Worm (Caenorhabditis elegans) whole organism, L4 larva: ENCODE measurements around the gene ostb-1.

Source experiments
- F10B5.3 ChIP-seq: sonication (generic microtip); optimal IDR thresholded peaks from 2 replicates; lab custom pipeline; 2016; ENCODE audit warnings: mild to moderate bottlenecking, missing genetic modification characterization, missing compliant biosample characterization
- F37D6.2 ChIP-seq: sonication (generic microtip); optimal IDR thresholded peaks from 2 replicates; lab custom pipeline; 2016; ENCODE audit warnings: mild to moderate bottlenecking, missing genetic modification characterization, missing compliant biosample characterization
- F49E8.2 ChIP-seq: sonication (generic microtip); optimal IDR thresholded peaks from 2 replicates; lab custom pipeline; 2016; ENCODE audit warnings: missing compliant biosample characterization, mild to moderate bottlenecking, missing genetic modification characterization, borderline replicate concordance
- T20F7.1 ChIP-seq: fragments of 200-800 bp; sonication (Bioruptor generic); optimal IDR thresholded peaks from 2 replicates; lab custom pipeline; 2018; ENCODE audit warnings: mild to moderate bottlenecking, missing genetic modification characterization, missing compliant biosample characterization
- T26A8.4 ChIP-seq: fragments of 200-800 bp; sonication (Bioruptor generic); IDR thresholded peaks from 2 replicates; pipeline ENCODE4 v1.3.6; 2022; ENCODE audit warnings: missing genetic modification characterization, missing compliant biosample characterization
- Y105C5A.15 ChIP-seq: fragments of 200-800 bp; sonication (Bioruptor generic); IDR thresholded peaks from 2 replicates; pipeline ENCODE4 v1.3.6; 2022; ENCODE audit warnings: missing genetic modification characterization, missing compliant biosample characterization
- Y75B8A.6 ChIP-seq: fragments of 200-800 bp; sonication (Bioruptor generic); IDR thresholded peaks from 2 replicates; pipeline ENCODE4 v1.3.6; 2022; ENCODE audit warnings: missing genetic modification reagents, missing genetic modification characterization, missing compliant biosample characterization
- ZK546.5 ChIP-seq, 2 experiments: sonication (generic microtip); optimal IDR thresholded peaks; 2 replicates each; lab custom pipeline; 2017; ENCODE audit warnings: missing biosample characterization in 2 of 2, missing genetic modification characterization in 2 of 2
- aha-1 ChIP-seq: fragments of 150-350 bp; peaks from one replicate; lab custom pipeline; 2014; ENCODE audit warnings: missing biosample characterization, missing genetic modification characterization
- aly-2 ChIP-seq: sonication (generic microtip); optimal IDR thresholded peaks from 2 replicates; lab custom pipeline; 2018; ENCODE audit warnings: missing biosample characterization, missing genetic modification characterization
- arid-1 ChIP-seq: fragments of 200-800 bp; sonication (Bioruptor generic); conservative IDR thresholded peaks from 2 replicates; pipeline ENCODE4 v1.3.6; 2022; ENCODE audit warnings: missing genetic modification reagents, missing genetic modification characterization, missing compliant biosample characterization
- ceh-32 ChIP-seq: sonication (generic microtip); optimal IDR thresholded peaks from 2 replicates; lab custom pipeline; 2016; ENCODE audit warnings: mild to moderate bottlenecking, missing genetic modification characterization, missing compliant biosample characterization; ENCODE audit not compliant: poor library complexity
- ceh-44 ChIP-seq: fragments of 200-800 bp; sonication (Bioruptor generic); IDR thresholded peaks from 2 replicates; pipeline ENCODE4 v1.3.6; 2022; ENCODE audit warnings: missing genetic modification reagents, missing genetic modification characterization, missing compliant biosample characterization
- ceh-62 ChIP-seq: sonication (generic microtip); optimal IDR thresholded peaks from 2 replicates; lab custom pipeline; 2017; ENCODE audit warnings: missing biosample characterization, missing genetic modification characterization
- ces-1 ChIP-seq: fragments of 150-350 bp; sonication (generic microtip); optimal IDR thresholded peaks from 4 replicates; lab custom pipeline; 2014; ENCODE audit warnings: missing biosample characterization, missing genetic modification reagents, missing genetic modification characterization
- ctbp-1 ChIP-seq: fragments of 200-800 bp; sonication (Bioruptor generic); IDR thresholded peaks from 2 replicates; pipeline ENCODE4 v1.3.6; 2022; ENCODE audit warnings: missing genetic modification reagents, missing genetic modification characterization, missing compliant biosample characterization
- daf-12 ChIP-seq: fragments of 150-350 bp; optimal IDR thresholded peaks from 2 replicates; lab custom pipeline; 2014; ENCODE audit warnings: missing biosample characterization, missing genetic modification reagents, missing genetic modification characterization
- daf-16 ChIP-seq, 3 experiments: sonication (generic microtip); optimal IDR thresholded peaks; 2 replicates each; lab custom pipeline; 2016 to 2017; ENCODE audit warnings: missing genetic modification characterization in 3 of 3, missing genetic modification reagents in 3 of 3, mild to moderate bottlenecking in 2 of 3, missing compliant biosample characterization in 2 of 3, missing biosample characterization in 1 of 3, moderate library complexity in 1 of 3
- dpl-1 ChIP-seq: fragments of 150-350 bp; optimal IDR thresholded peaks from 2 replicates; lab custom pipeline; 2014; ENCODE audit warnings: missing biosample characterization, missing genetic modification reagents, missing genetic modification characterization
- dve-1 ChIP-seq: sonication (generic microtip); optimal IDR thresholded peaks from 2 replicates; lab custom pipeline; 2017; ENCODE audit warnings: antibody characterized with exemption, mild to moderate bottlenecking, missing genetic modification characterization, missing compliant biosample characterization; ENCODE audit not compliant: insufficient read depth
- egl-27 ChIP-seq: sonication (generic microtip); optimal IDR thresholded peaks from 3 replicates; lab custom pipeline; 2017; ENCODE audit warnings: missing biosample characterization, missing genetic modification reagents, missing genetic modification characterization
- egl-43 ChIP-seq: fragments of 200-800 bp; sonication (Bioruptor generic); IDR thresholded peaks from 2 replicates; pipeline ENCODE4 v1.3.6; 2022; ENCODE audit warnings: missing genetic modification reagents, missing genetic modification characterization, missing compliant biosample characterization
- fos-1 ChIP-seq: fragments of 150-350 bp; optimal IDR thresholded peaks from 2 replicates; lab custom pipeline; 2014; ENCODE audit warnings: missing biosample characterization, missing genetic modification characterization
- hif-1 ChIP-seq, 2 experiments: sonication (generic microtip); optimal IDR thresholded peaks; 2 replicates each; lab custom pipeline; 2016 to 2017; ENCODE audit warnings: missing compliant biosample characterization in 2 of 2, missing genetic modification characterization in 2 of 2, missing genetic modification reagents in 2 of 2, missing genotype in 2 of 2, mild to moderate bottlenecking in 1 of 2
- hlh-11 ChIP-seq: fragments of 200-800 bp; sonication (Bioruptor generic); optimal IDR thresholded peaks from 2 replicates; lab custom pipeline; 2018; ENCODE audit warnings: mild to moderate bottlenecking, missing genetic modification characterization, missing compliant biosample characterization
- jun-1 ChIP-seq: fragments of 150-350 bp; optimal IDR thresholded peaks from 2 replicates; lab custom pipeline; 2014; ENCODE audit warnings: missing biosample characterization, missing genetic modification reagents, missing genetic modification characterization
- lin-1 ChIP-seq: fragments of 200-800 bp; sonication (Bioruptor generic); IDR thresholded peaks from 2 replicates; pipeline ENCODE4 v1.3.6; 2022; ENCODE audit warnings: missing genetic modification reagents, missing genetic modification characterization, missing compliant biosample characterization
- lin-13 ChIP-seq: fragments of 150-350 bp; optimal IDR thresholded peaks from 2 replicates; lab custom pipeline; 2014; ENCODE audit warnings: missing biosample characterization, missing genetic modification reagents, missing genetic modification characterization
- lin-39 ChIP-seq: fragments of 150-350 bp; optimal IDR thresholded peaks from 2 replicates; lab custom pipeline; 2014; ENCODE audit warnings: missing biosample characterization, missing genetic modification reagents, missing genetic modification characterization
- madf-5 ChIP-seq, 2 experiments: fragments of 200-800 bp; sonication (Bioruptor generic); IDR thresholded peaks; 2 replicates each; pipeline ENCODE4 v1.3.6; 2022; ENCODE audit warnings: missing compliant biosample characterization in 2 of 2, missing genetic modification characterization in 2 of 2
- madf-9 ChIP-seq: fragments of 200-800 bp; sonication (Bioruptor generic); conservative IDR thresholded peaks from 2 replicates; pipeline ENCODE4 v1.3.6; 2022; ENCODE audit warnings: missing genetic modification reagents, missing genetic modification characterization, missing compliant biosample characterization
- mep-1 ChIP-seq: fragments of 150-350 bp; sonication (generic microtip); optimal IDR thresholded peaks from 3 replicates; lab custom pipeline; 2014; ENCODE audit warnings: missing biosample characterization, missing genetic modification characterization
- mes-2 ChIP-seq: sonication (generic microtip); optimal IDR thresholded peaks from 2 replicates; lab custom pipeline; 2016; ENCODE audit warnings: missing genotype, mild to moderate bottlenecking, missing genetic modification characterization, missing compliant biosample characterization; ENCODE audit not compliant: poor library complexity, severe bottlenecking
- nhr-102 ChIP-seq: sonication (generic microtip); optimal IDR thresholded peaks from 2 replicates; lab custom pipeline; 2016; ENCODE audit warnings: mild to moderate bottlenecking, missing genetic modification characterization, moderate library complexity, missing compliant biosample characterization
- nhr-11 ChIP-seq: fragments of 150-350 bp; optimal IDR thresholded peaks from 2 replicates; lab custom pipeline; 2014; ENCODE audit warnings: missing biosample characterization, missing genetic modification characterization
- nhr-25 ChIP-seq: sonication (generic microtip); optimal IDR thresholded peaks from 2 replicates; lab custom pipeline; 2017; ENCODE audit warnings: missing genetic modification characterization, mild to moderate bottlenecking, missing compliant biosample characterization, antibody characterized with exemption, moderate library complexity, borderline replicate concordance; ENCODE audit not compliant: insufficient read depth
- nhr-28 ChIP-seq: fragments of 150-350 bp; optimal IDR thresholded peaks from 2 replicates; lab custom pipeline; 2014; ENCODE audit warnings: missing biosample characterization, missing genetic modification characterization
- nhr-41 ChIP-seq: fragments of 200-800 bp; sonication (Bioruptor generic); IDR thresholded peaks from 2 replicates; pipeline ENCODE4 v1.3.6; 2022; ENCODE audit warnings: missing genetic modification reagents, missing genetic modification characterization, missing compliant biosample characterization
- nhr-42 ChIP-seq: fragments of 200-800 bp; sonication (Bioruptor generic); IDR thresholded peaks from 2 replicates; pipeline ENCODE4 v1.3.6; 2022; ENCODE audit warnings: missing genetic modification characterization, missing compliant biosample characterization
- nhr-76 ChIP-seq: fragments of 150-350 bp; optimal IDR thresholded peaks from 2 replicates; lab custom pipeline; 2014; ENCODE audit warnings: missing biosample characterization, missing genetic modification characterization
- rbr-2 ChIP-seq: sonication (generic microtip); optimal IDR thresholded peaks from 2 replicates; lab custom pipeline; 2016; ENCODE audit warnings: missing genotype, missing genetic modification characterization, missing compliant biosample characterization
- sdz-12 ChIP-seq: fragments of 200-800 bp; sonication (Bioruptor generic); optimal IDR thresholded peaks from 2 replicates; lab custom pipeline; 2018; ENCODE audit warnings: mild to moderate bottlenecking, missing genetic modification characterization, missing compliant biosample characterization
- set-16 ChIP-seq: fragments of 200-800 bp; sonication (Bioruptor generic); IDR thresholded peaks from 2 replicates; pipeline ENCODE4 v1.3.6; 2022; ENCODE audit warnings: missing genetic modification reagents, missing genetic modification characterization, missing compliant biosample characterization
- snpc-1.2 ChIP-seq: fragments of 200-800 bp; sonication (Bioruptor generic); IDR thresholded peaks from 2 replicates; pipeline ENCODE4 v1.3.6; 2022; ENCODE audit warnings: missing genetic modification reagents, missing genetic modification characterization, missing compliant biosample characterization
- spr-1 ChIP-seq: sonication (generic microtip); optimal IDR thresholded peaks from 2 replicates; lab custom pipeline; 2016; ENCODE audit warnings: mild to moderate bottlenecking, missing genetic modification characterization, missing compliant biosample characterization
- spr-3 ChIP-seq: fragments of 200-800 bp; sonication (Bioruptor generic); optimal IDR thresholded peaks from 2 replicates; lab custom pipeline; 2018; ENCODE audit warnings: mild to moderate bottlenecking, missing genetic modification characterization, missing compliant biosample characterization
- unc-130 ChIP-seq: sonication (generic microtip); optimal IDR thresholded peaks from 2 replicates; lab custom pipeline; 2016; ENCODE audit warnings: missing genetic modification reagents, missing genetic modification characterization, missing compliant biosample characterization
- vab-7 ChIP-seq: fragments of 200-800 bp; sonication (Bioruptor generic); IDR thresholded peaks from 2 replicates; pipeline ENCODE4 v1.3.6; 2022; ENCODE audit warnings: missing genetic modification reagents, missing genetic modification characterization, missing compliant biosample characterization
- zag-1 ChIP-seq: fragments of 150-350 bp; optimal IDR thresholded peaks from 2 replicates; lab custom pipeline; 2014; ENCODE audit warnings: missing biosample characterization, missing genetic modification characterization

ostb-1 gene

ce11 chrII:7855619-7856018, 8.7 kb upstream of the ostb-1 start, which contains the start of gene mdmh-35:
TSS of gene mdmh-35 (minus strand) at chrII:7855719.
- peak; percentile 26 for TF ChIP-seq aha-1 (tag; lab: Kevin White, UChicago)
- TF ChIP-seq nhr-41 (GFP tag; lab: Robert Waterston, UW), result no peak
- TF ChIP-seq nhr-11 (tag; lab: Kevin White, UChicago), result no peak

- TF ChIP-seq ceh-44 (GFP tag; lab: Robert Waterston, UW) (no peak), set-16 (GFP tag; lab: Robert Waterston, UW) (no peak), ceh-62 (tag; lab: Kevin White, UChicago) (no peak), vab-7 (GFP tag; lab: Robert Waterston, UW) (no peak), spr-3 (no peak), arid-1 (GFP tag; lab: Robert Waterston, UW) (no peak), F10B5.3 (tag; lab: Kevin White, UChicago) (no peak), hlh-11 (tag; lab: Kevin White, UChicago) (no peak), spr-1 (tag; lab: Kevin White, UChicago) (no peak), F37D6.2 (tag; lab: Kevin White, UChicago) (no peak), lin-39 (tag; lab: Kevin White, UChicago) (no peak), sdz-12 (no peak), snpc-1.2 (GFP tag; lab: Robert Waterston, UW) (no peak), egl-43 (no peak), mep-1 (tag; lab: Kevin White, UChicago) (peak; percentile 33), nhr-102 (tag; lab: Kevin White, UChicago) (no peak), F49E8.2 (tag; lab: Kevin White, UChicago) (no peak), nhr-42 (no peak), madf-9 (no peak), lin-13 (no peak), egl-27 (tag; lab: Kevin White, UChicago) (no peak), madf-5 (GFP tag; IDR thresholded peaks at IDR 0.05; lab: Robert Waterston, UW) (no peak), dve-1 (tag; lab: Kevin White, UChicago) (peak; percentile 28), daf-12 (tag; lab: Kevin White, UChicago) (no peak), T26A8.4 (GFP tag; lab: Robert Waterston, UW) (no peak), Y105C5A.15 (no peak), dpl-1 (peak; percentile 52), zag-1 (tag; lab: Kevin White, UChicago) (no peak), nhr-25 (tag; lab: Kevin White, UChicago) (no peak), Y75B8A.6 (GFP tag; lab: Robert Waterston, UW) (no peak), jun-1 (tag; lab: Kevin White, UChicago) (no peak), mes-2 (tag; lab: Kevin White, UChicago) (peak; percentile 62), lin-1 (no peak), nhr-28 (tag; lab: Kevin White, UChicago) (peak; percentile 26), ces-1 (no peak), ctbp-1 (no peak), hif-1 (tag; optimal IDR thresholded peaks at IDR 0.05; lab: Kevin White, UChicago) (peak in 1 of 2 experiments; percentile 66), unc-130 (GFP tag; lab: Kevin White, UChicago) (no peak), rbr-2 (tag; lab: Kevin White, UChicago) (peak; percentile 28), daf-16 (GFP tag; optimal IDR thresholded peaks at IDR 0.05; lab: Kevin White, UChicago) (no peak), daf-16 (tag; optimal IDR thresholded peaks at IDR 0.05; lab: Kevin White, UChicago) (no peak), aly-2 (tag; lab: Kevin White, UChicago) (no peak), T20F7.1 (GFP tag; lab: Kevin White, UChicago) (peak; percentile 98), ceh-32 (no peak), nhr-76 (no peak), ZK546.5 (tag; optimal IDR thresholded peaks at IDR 0.05; lab: Kevin White, UChicago) (no peak), fos-1 (tag; lab: Kevin White, UChicago) (no peak)
Observed at ce11 chrII:7857485-7858010, 6.8 kb upstream of the ostb-1 start, which contains the start of the genes cec-3 and T09A5.15. TSS of gene cec-3 (minus strand) at chrII:7857600. TSS of gene T09A5.15 (plus strand) at chrII:7857960.
